Fruit fly (Drosophila melanogaster) whole organism, embryonic: Measurements from ENCODE around the gene SmD1.

Source experiments
- CG10321 ChIP-seq: fragments of 200-800 bp; sonication (Bioruptor generic); IDR thresholded peaks from 2 replicates; pipeline ENCODE4 v1.3.6; 2022; ENCODE audit warnings: missing biosample characterization, missing genetic modification characterization
- CG10979 ChIP-seq: fragments of 200-800 bp; sonication (Bioruptor generic); optimal IDR thresholded peaks from 2 replicates; lab custom pipeline; 2018; ENCODE audit warnings: missing biosample characterization, mild to moderate bottlenecking, missing genetic modification characterization, moderate library complexity
- CG12155 ChIP-seq: fragments of 200-800 bp; sonication (Bioruptor generic); optimal IDR thresholded peaks from 3 replicates; lab custom pipeline; 2016; ENCODE audit warnings: missing biosample characterization, missing genetic modification characterization
- CG14860 ChIP-seq: fragments of 200-800 bp; sonication (Bioruptor generic); IDR thresholded peaks from 3 replicates; pipeline ENCODE4 v1.3.6; 2022; ENCODE audit warnings: missing biosample characterization, missing genetic modification characterization; ENCODE audit not compliant: partially characterized antibody
- CG17802 ChIP-seq: fragments of 200-800 bp; sonication (Bioruptor generic); optimal IDR thresholded peaks from 2 replicates; lab custom pipeline; 2018; ENCODE audit warnings: missing biosample characterization, mild to moderate bottlenecking, missing genetic modification characterization, moderate library complexity
- CG2875 ChIP-seq: fragments of 200-800 bp; sonication (Bioruptor generic); optimal IDR thresholded peaks from 2 replicates; lab custom pipeline; 2017; ENCODE audit warnings: missing biosample characterization, mild to moderate bottlenecking, missing genetic modification characterization, missing genetic modification reagents
- CG30431 ChIP-seq: fragments of 200-800 bp; sonication (Bioruptor generic); optimal IDR thresholded peaks from 2 replicates; lab custom pipeline; 2017; ENCODE audit warnings: missing biosample characterization, missing genetic modification characterization
- CG3065 ChIP-seq: fragments of 200-800 bp; sonication (Bioruptor generic); optimal IDR thresholded peaks from 2 replicates; lab custom pipeline; 2016; ENCODE audit warnings: missing biosample characterization, missing genetic modification characterization
- CG31365 ChIP-seq: fragments of 200-800 bp; sonication (Bioruptor generic); optimal IDR thresholded peaks from 2 replicates; lab custom pipeline; 2018; ENCODE audit warnings: missing biosample characterization, mild to moderate bottlenecking, missing genetic modification characterization
- CG33557 ChIP-seq: fragments of 200-800 bp; sonication (Bioruptor generic); optimal IDR thresholded peaks from 2 replicates; lab custom pipeline; 2019; ENCODE audit warnings: missing biosample characterization, mild to moderate bottlenecking, missing genetic modification characterization, moderate library complexity
- CG34376 ChIP-seq: fragments of 200-800 bp; sonication (Bioruptor generic); optimal IDR thresholded peaks from 2 replicates; lab custom pipeline; 2018; ENCODE audit warnings: missing biosample characterization, mild to moderate bottlenecking, missing genetic modification characterization
- CG4282 ChIP-seq: fragments of 200-800 bp; sonication (Bioruptor generic); optimal IDR thresholded peaks from 2 replicates; lab custom pipeline; 2016; ENCODE audit warnings: missing biosample characterization, missing genetic modification characterization
- CG4424 ChIP-seq: fragments of 200-800 bp; sonication (Bioruptor generic); optimal IDR thresholded peaks from 3 replicates; lab custom pipeline; 2016; ENCODE audit warnings: missing biosample characterization, missing genetic modification characterization
- CG4617 ChIP-seq: fragments of 200-800 bp; sonication (Bioruptor generic); optimal IDR thresholded peaks from 3 replicates; lab custom pipeline; 2016; ENCODE audit warnings: missing biosample characterization, missing genetic modification characterization, borderline replicate concordance
- CG6813 ChIP-seq: fragments of 200-800 bp; sonication (Bioruptor generic); optimal IDR thresholded peaks from 2 replicates; lab custom pipeline; 2017; ENCODE audit warnings: missing biosample characterization, missing genetic modification characterization, mild to moderate bottlenecking, moderate library complexity, missing genetic modification reagents
- CG7839 ChIP-seq: fragments of 200-800 bp; sonication (Bioruptor generic); optimal IDR thresholded peaks from 3 replicates; lab custom pipeline; 2018; ENCODE audit warnings: missing biosample characterization, mild to moderate bottlenecking, missing genetic modification characterization, moderate library complexity
- CG8290 ChIP-seq, 3 experiments: fragments of 200-800 bp; sonication (Bioruptor generic); optimal IDR thresholded peaks; 2 replicates each; lab custom pipeline; 2016 to 2019; ENCODE audit warnings: missing biosample characterization in 3 of 3, missing genetic modification characterization in 3 of 3, mild to moderate bottlenecking in 2 of 3, moderate library complexity in 1 of 3
- CG8478 ChIP-seq: fragments of >200 bp; optimal IDR thresholded peaks from 2 replicates; lab custom pipeline; 2018
- CG8765 ChIP-seq: fragments of 200-800 bp; sonication (Bioruptor generic); IDR thresholded peaks from 2 replicates; pipeline ENCODE4 v1.3.6; 2022; ENCODE audit warnings: missing biosample characterization, missing genetic modification characterization
- CG9876 ChIP-seq: fragments of 200-800 bp; sonication (Bioruptor generic); optimal IDR thresholded peaks from 2 replicates; lab custom pipeline; 2016; ENCODE audit warnings: missing biosample characterization, missing genetic modification characterization
- Elba2 ChIP-seq: fragments of 200-800 bp; sonication (Bioruptor generic); optimal IDR thresholded peaks from 3 replicates; lab custom pipeline; 2016; ENCODE audit warnings: missing biosample characterization, missing genetic modification characterization
- Lhr ChIP-seq: fragments of 200-800 bp; sonication (Bioruptor generic); optimal IDR thresholded peaks from 3 replicates; lab custom pipeline; 2017; ENCODE audit warnings: mild to moderate bottlenecking, missing biosample characterization, missing genetic modification reagents, missing genetic modification characterization
- MESR4 ChIP-seq: fragments of 200-800 bp; sonication (Bioruptor generic); optimal IDR thresholded peaks from 2 replicates; lab custom pipeline; 2018; ENCODE audit warnings: missing biosample characterization, mild to moderate bottlenecking, missing genetic modification characterization, moderate library complexity
- Mrtf ChIP-seq: fragments of 200-800 bp; sonication (Bioruptor generic); IDR thresholded peaks from 3 replicates; pipeline ENCODE4 v1.3.6; 2022; ENCODE audit warnings: missing biosample characterization, missing genetic modification characterization
- Oli ChIP-seq: fragments of 200-800 bp; sonication (Bioruptor generic); optimal IDR thresholded peaks from 2 replicates; lab custom pipeline; 2018; ENCODE audit warnings: missing biosample characterization, mild to moderate bottlenecking, missing genetic modification characterization, moderate library complexity
- Trl ChIP-seq, 3 experiments: fragments of >200 bp in 2 of 3; fragments of 200-800 bp in 1 of 3; sonication (Bioruptor generic) in 1 of 3; optimal IDR thresholded peaks; 2 replicates in 1 of 3; 3 replicates in 2 of 3; lab custom pipeline; 2016 to 2017; ENCODE audit warnings: missing biosample characterization in 1 of 3, missing genetic modification characterization in 1 of 3
- amos ChIP-seq: fragments of 200-800 bp; sonication (Bioruptor generic); IDR thresholded peaks from 2 replicates; pipeline ENCODE4 v1.3.6; 2022; ENCODE audit warnings: missing biosample characterization, missing genetic modification characterization; ENCODE audit not compliant: partially characterized antibody
- ara ChIP-seq: fragments of 200-800 bp; sonication (Bioruptor generic); IDR thresholded peaks from 2 replicates; pipeline ENCODE4 v1.3.6; 2022; ENCODE audit warnings: missing biosample characterization, missing genetic modification characterization
- ato ChIP-seq: fragments of 200-800 bp; sonication (Bioruptor generic); IDR thresholded peaks from 2 replicates; pipeline ENCODE4 v1.3.6; 2022; ENCODE audit warnings: missing biosample characterization, missing genetic modification characterization; ENCODE audit not compliant: partially characterized antibody
- disco-r ChIP-seq: fragments of 200-800 bp; sonication (Bioruptor generic); optimal IDR thresholded peaks from 2 replicates; lab custom pipeline; 2016; ENCODE audit warnings: missing biosample characterization, missing genetic modification characterization
- dmrt99B ChIP-seq: fragments of 200-800 bp; sonication (Bioruptor generic); optimal IDR thresholded peaks from 2 replicates; lab custom pipeline; 2018; ENCODE audit warnings: missing biosample characterization, mild to moderate bottlenecking, missing genetic modification characterization, moderate library complexity
- emc ChIP-seq: fragments of 200-800 bp; sonication (Bioruptor generic); optimal IDR thresholded peaks from 2 replicates; lab custom pipeline; 2016; ENCODE audit warnings: missing biosample characterization, missing genetic modification characterization
- fd102C ChIP-seq: fragments of 200-800 bp; sonication (Bioruptor generic); optimal IDR thresholded peaks from 2 replicates; lab custom pipeline; 2018; ENCODE audit warnings: missing biosample characterization, mild to moderate bottlenecking, missing genetic modification characterization, moderate library complexity
- gce ChIP-seq: fragments of 200-800 bp; sonication (Bioruptor generic); IDR thresholded peaks from 3 replicates; pipeline ENCODE4 v1.3.6; 2022; ENCODE audit warnings: missing biosample characterization, missing genetic modification characterization
- grn ChIP-seq: fragments of 200-800 bp; sonication (Bioruptor generic); optimal IDR thresholded peaks from 3 replicates; lab custom pipeline; 2017; ENCODE audit warnings: missing biosample characterization, missing genetic modification characterization
- insv ChIP-seq, 2 experiments: fragments of 200-800 bp; sonication (Bioruptor generic); optimal IDR thresholded peaks; 3 replicates each; lab custom pipeline; 2016 to 2018; ENCODE audit warnings: missing biosample characterization in 2 of 2, missing genetic modification characterization in 2 of 2
- nmo ChIP-seq: fragments of 200-800 bp; sonication (Bioruptor generic); optimal IDR thresholded peaks from 2 replicates; lab custom pipeline; 2018; ENCODE audit warnings: missing biosample characterization, mild to moderate bottlenecking, missing genetic modification characterization, moderate library complexity
- org-1 ChIP-seq: fragments of 200-800 bp; sonication (Bioruptor generic); optimal IDR thresholded peaks from 2 replicates; lab custom pipeline; 2017; ENCODE audit warnings: missing biosample characterization, missing genetic modification characterization
- pan ChIP-seq, 4 experiments: fragments of >200 bp in 3 of 4; fragments of 200-800 bp in 1 of 4; sonication (Bioruptor generic) in 1 of 4; optimal IDR thresholded peaks in 3 of 4; IDR thresholded peaks in 1 of 4; 2 replicates each; pipeline versions ENCODE4 v1.3.6 to Lab custom; 2017 to 2022; ENCODE audit warnings: missing biosample characterization in 2 of 4, missing genetic modification characterization in 2 of 4, mixed read lengths in 1 of 4
- pb ChIP-seq: fragments of 200-800 bp; sonication (Bioruptor generic); optimal IDR thresholded peaks from 3 replicates; lab custom pipeline; 2016; ENCODE audit warnings: missing biosample characterization, missing genetic modification characterization
- salm ChIP-seq: fragments of 200-800 bp; sonication (Bioruptor generic); optimal IDR thresholded peaks from 2 replicates; lab custom pipeline; 2018; ENCODE audit warnings: missing biosample characterization, mild to moderate bottlenecking, missing genetic modification characterization
- slou ChIP-seq: fragments of 200-800 bp; sonication (Bioruptor generic); optimal IDR thresholded peaks from 3 replicates; lab custom pipeline; 2016; ENCODE audit warnings: missing biosample characterization, missing genetic modification characterization
- sob ChIP-seq: fragments of 200-800 bp; sonication (Bioruptor generic); IDR thresholded peaks from 2 replicates; pipeline ENCODE4 v1.3.6; 2022; ENCODE audit warnings: missing biosample characterization, missing genetic modification characterization
- tna ChIP-seq: fragments of 200-800 bp; sonication (Bioruptor generic); IDR thresholded peaks from 2 replicates; pipeline ENCODE4 v1.3.6; 2022; ENCODE audit warnings: missing biosample characterization, missing genetic modification characterization; ENCODE audit not compliant: partially characterized antibody
- toy ChIP-seq: fragments of 200-800 bp; sonication (Bioruptor generic); IDR thresholded peaks from 2 replicates; pipeline ENCODE4 v1.3.6; 2022; ENCODE audit warnings: missing biosample characterization, missing genetic modification characterization
- vfl ChIP-seq: fragments of 200-800 bp; sonication (Bioruptor generic); optimal IDR thresholded peaks from 2 replicates; lab custom pipeline; 2016; ENCODE audit warnings: missing biosample characterization, missing genetic modification characterization
- vvl ChIP-seq: fragments of 200-800 bp; sonication (Bioruptor generic); IDR thresholded peaks from 2 replicates; pipeline ENCODE4 v1.3.6; 2022; ENCODE audit warnings: missing biosample characterization, missing genetic modification characterization
- zf30C ChIP-seq: fragments of 200-800 bp; sonication (Bioruptor generic); optimal IDR thresholded peaks from 3 replicates; lab custom pipeline; 2018; ENCODE audit warnings: missing biosample characterization, mild to moderate bottlenecking, missing genetic modification characterization

SmD1 gene

DNA sequence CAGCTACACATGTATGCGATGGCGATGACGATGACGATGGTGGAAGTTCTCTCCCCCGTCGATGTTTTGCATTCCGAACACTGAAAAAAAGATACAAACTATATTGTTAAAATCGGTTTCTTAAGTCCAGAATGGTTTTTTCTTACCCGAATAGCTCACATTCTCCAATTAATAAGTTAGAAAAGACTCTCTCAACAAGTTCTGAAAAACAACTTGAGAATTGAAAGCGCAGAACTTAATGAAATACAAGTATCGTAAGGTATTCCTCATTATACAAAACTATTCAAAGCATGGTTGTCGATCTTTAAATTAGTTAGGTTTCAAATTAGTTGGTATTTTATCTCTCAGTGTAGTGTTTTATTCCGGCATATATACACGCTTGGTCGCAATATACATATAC, 28.0 kb downstream of the SmD1 start (continued):
- TF ChIP-seq ara (GFP tag; lab: Robert Waterston, UW) (peak; percentile 37; the same call in 1 of the 2 replicates), zf30C (GFP tag; lab: Kevin White, UChicago) (peak; percentile 24), nmo (GFP tag; lab: Kevin White, UChicago) (peak; percentile 43), insv (GFP tag; optimal IDR thresholded peaks at IDR 0.05; lab: Kevin White, UChicago) (no peak), CG31365 (tag; lab: Kevin White, UChicago) (no peak), CG34376 (GFP tag; lab: Kevin White, UChicago) (no peak)
- TF ChIP-seq, all 482 proteins: peak for 6

DNA sequence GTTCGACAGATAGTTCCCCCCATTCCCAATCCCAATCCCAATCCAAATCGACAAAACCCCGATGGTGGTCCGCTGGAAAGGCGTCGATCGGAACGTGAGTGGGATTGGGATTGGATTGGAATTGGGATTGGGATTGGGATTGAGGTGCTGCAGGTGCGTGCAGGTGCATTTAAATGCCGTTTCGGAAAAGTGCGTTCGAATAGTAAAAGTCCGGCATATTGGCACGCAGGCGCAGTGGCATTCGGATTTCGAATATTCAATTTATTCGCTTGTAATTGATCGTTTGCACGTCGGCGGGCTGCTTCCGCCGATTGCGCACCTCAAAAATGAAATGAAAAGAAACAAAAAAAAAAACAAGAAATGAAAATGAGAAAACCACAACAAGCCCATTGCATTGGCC, 29.0 kb downstream of the SmD1 start:
- no peak for TF ChIP-seq slou (GFP tag; lab: Kevin White, UChicago)
- TF ChIP-seq CG30431 (GFP tag; lab: Kevin White, UChicago) = no peak
- TF ChIP-seq CG10321 (GFP tag; lab: Robert Waterston, UW) = no peak
- TF ChIP-seq CG12155 (GFP tag; lab: Kevin White, UChicago) = no peak
- no peak for TF ChIP-seq Mrtf (GFP tag; lab: Robert Waterston, UW)
- no peak for TF ChIP-seq CG8290 (GFP tag; optimal IDR thresholded peaks at IDR 0.05; lab: Kevin White, UChicago)
- TF ChIP-seq CG8290 (tag; optimal IDR thresholded peaks at IDR 0.05; lab: Kevin White, UChicago) = no peak
- TF ChIP-seq Lhr (GFP tag; lab: Kevin White, UChicago) = no peak
- no peak for TF ChIP-seq CG9876 (GFP tag; lab: Kevin White, UChicago)
- TF ChIP-seq gce (GFP tag; lab: Robert Waterston, UW) = 0 out of 3 replicates have a peak, but pooled peaks have one; percentile 20
- no peak for TF ChIP-seq fd102C (GFP tag; lab: Kevin White, UChicago)
- no peak for TF ChIP-seq pb (GFP tag; lab: Kevin White, UChicago)
- 0 out of 2 replicates have a peak, but pooled peaks have one; percentile 23 for TF ChIP-seq sob (GFP tag; lab: Robert Waterston, UW)
- TF ChIP-seq emc = no peak
- no peak for TF ChIP-seq Oli (tag; lab: Kevin White, UChicago)
- TF ChIP-seq MESR4 (GFP tag; lab: Kevin White, UChicago) = no peak
- TF ChIP-seq amos (GFP tag; lab: Robert Waterston, UW) = no peak
- TF ChIP-seq CG7839 (tag; lab: Kevin White, UChicago) = no peak
- TF ChIP-seq CG33557 = no peak
- TF ChIP-seq vfl = no peak
- no peak for TF ChIP-seq Elba2 (GFP tag; lab: Kevin White, UChicago)
- no peak for TF ChIP-seq insv (GFP tag; optimal IDR thresholded peaks at IDR 0.05; lab: Kevin White, UChicago)
- TF ChIP-seq org-1 (GFP tag; lab: Kevin White, UChicago) = no peak
- 0 out of 2 replicates have a peak, but pooled peaks have one; percentile 22 for TF ChIP-seq vvl (GFP tag; lab: Robert Waterston, UW)
- no peak for TF ChIP-seq toy (GFP tag; lab: Robert Waterston, UW)
- no peak for TF ChIP-seq CG14860 (GFP tag; lab: Robert Waterston, UW)
- TF ChIP-seq dmrt99B (tag; lab: Kevin White, UChicago) = no peak
- no peak for TF ChIP-seq CG4282
- TF ChIP-seq CG10979 (tag; lab: Kevin White, UChicago) = no peak
- no peak for TF ChIP-seq CG8765
- no peak for TF ChIP-seq salm
- TF ChIP-seq ato (GFP tag; lab: Robert Waterston, UW) = no peak
- TF ChIP-seq CG17802 (tag; lab: Kevin White, UChicago) = no peak
- no peak for TF ChIP-seq CG2875
- TF ChIP-seq CG6813 (GFP tag; lab: Kevin White, UChicago) = no peak
- TF ChIP-seq CG4424 (GFP tag; lab: Kevin White, UChicago) = no peak
- no peak for TF ChIP-seq tna
- no peak for TF ChIP-seq pan (optimal IDR thresholded peaks at IDR 0.05; lab: Kevin White, UChicago)
- no peak for TF ChIP-seq pan (GFP tag; optimal IDR thresholded peaks at IDR 0.05 in 1 of 2, IDR thresholded peaks at IDR 0.05 in 1 of 2)
- TF ChIP-seq CG8478 (lab: Kevin White, UChicago) = no peak
- TF ChIP-seq grn (GFP tag; lab: Kevin White, UChicago) = no peak
- TF ChIP-seq disco-r = no peak
- TF ChIP-seq CG3065 (GFP tag; lab: Kevin White, UChicago) = no peak
- no peak for TF ChIP-seq Trl (optimal IDR thresholded peaks at IDR 0.05; lab: Kevin White, UChicago)
- no peak for TF ChIP-seq Trl (GFP tag; optimal IDR thresholded peaks at IDR 0.05; lab: Kevin White, UChicago)
- no peak for TF ChIP-seq CG4617 (GFP tag; lab: Kevin White, UChicago)
